Worm (Caenorhabditis elegans) whole organism, young adult: ENCODE measurements around the gene C17G10.13.

Source experiments
- attf-3 ChIP-seq: fragments of 200-800 bp; sonication (Bioruptor generic); conservative IDR thresholded peaks from 2 replicates; pipeline ENCODE4 v1.3.6; 2022; ENCODE audit warnings: missing genetic modification reagents, missing genetic modification characterization, missing compliant biosample characterization
- dpl-1 ChIP-seq: fragments of 150-350 bp; optimal IDR thresholded peaks from 2 replicates; lab custom pipeline; 2014; ENCODE audit warnings: missing biosample characterization, missing genetic modification reagents, missing genetic modification characterization
- him-1 ChIP-seq: sonication (generic microtip); optimal IDR thresholded peaks from 2 replicates; lab custom pipeline; 2016; ENCODE audit warnings: missing genotype, missing genetic modification reagents, missing genetic modification characterization, missing compliant biosample characterization
- lag-1 ChIP-seq: fragments of 200-800 bp; sonication (Bioruptor generic); IDR thresholded peaks from 2 replicates; pipeline ENCODE4 v1.3.6; 2022; ENCODE audit warnings: missing genetic modification reagents, missing genetic modification characterization, missing compliant biosample characterization
- lsl-1 ChIP-seq: fragments of 200-800 bp; sonication (Bioruptor generic); optimal IDR thresholded peaks from 2 replicates; lab custom pipeline; 2018; ENCODE audit warnings: mild to moderate bottlenecking, missing genetic modification characterization, moderate library complexity, missing compliant biosample characterization
- snpc-4 ChIP-seq, 5 experiments: fragments of 150-350 bp in 1 of 5; sonication (generic microtip) in 4 of 5; optimal IDR thresholded peaks; 2 replicates each; lab custom pipeline; 2014 to 2018; ENCODE audit warnings: missing genetic modification characterization in 5 of 5, missing biosample characterization in 3 of 5, antibody characterized with exemption in 2 of 5, mild to moderate bottlenecking in 2 of 5, missing compliant biosample characterization in 2 of 5, missing genotype in 2 of 5, moderate library complexity in 2 of 5, missing genetic modification reagents in 1 of 5
- ztf-18 ChIP-seq: sonication (generic microtip); optimal IDR thresholded peaks from 2 replicates; lab custom pipeline; 2016; ENCODE audit warnings: missing genotype, mild to moderate bottlenecking, missing genetic modification characterization, missing compliant biosample characterization

DNA sequence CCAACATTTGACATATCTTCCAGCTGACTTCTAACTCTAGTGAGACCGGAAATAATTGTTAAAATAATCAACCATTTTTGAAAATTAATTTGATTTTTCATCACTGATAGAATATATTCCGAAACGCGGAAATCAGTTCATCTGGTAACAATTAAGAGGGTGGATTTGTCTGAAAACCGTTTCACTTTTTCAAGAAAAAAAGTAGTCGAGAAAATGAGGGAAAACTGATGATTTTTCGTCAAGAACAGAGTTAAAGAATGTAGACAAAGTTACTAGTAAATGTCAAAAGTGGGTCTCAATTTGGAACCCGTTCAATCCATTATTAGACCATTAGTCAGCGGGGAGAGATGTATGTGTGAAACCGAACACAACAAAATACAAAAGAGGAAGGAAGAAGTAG is 13.6 kb upstream of the C17G10.13 start, which contains the start of gene C17G10.6:
- TF ChIP-seq him-1 (tag; lab: Kevin White, UChicago) = no peak
- no peak for TF ChIP-seq attf-3 (GFP tag; lab: Robert Waterston, UW)
- TF ChIP-seq snpc-4 (GFP tag; optimal IDR thresholded peaks at IDR 0.05; lab: Kevin White, UChicago) = no peak
- no peak for TF ChIP-seq snpc-4 (tag; optimal IDR thresholded peaks at IDR 0.05; lab: Kevin White, UChicago)
- no peak for TF ChIP-seq dpl-1 (GFP tag; lab: Kevin White, UChicago)
- TF ChIP-seq lag-1 (GFP tag; lab: Robert Waterston, UW) = no peak
- TF ChIP-seq lsl-1 (GFP tag; lab: Kevin White, UChicago) = no peak
- no peak for TF ChIP-seq ztf-18 (tag; lab: Kevin White, UChicago)
